Worm (Caenorhabditis elegans) whole organism, late embryonic: ENCODE results near the gene F36F12.7.
A peak's percentile ranks its signal among the peaks of the same experiment; 100 is the strongest.

Source experiments
- ahr-1 ChIP-seq: sonication (generic microtip); optimal IDR thresholded peaks from 2 replicates; lab custom pipeline; 2016; ENCODE audit warnings: missing genetic modification characterization, missing compliant biosample characterization
- ama-1 ChIP-seq: fragments of 150-350 bp; optimal IDR thresholded peaks from 2 replicates; lab custom pipeline; 2014
- ceh-19 ChIP-seq: fragments of 200-800 bp; sonication (Bioruptor generic); optimal IDR thresholded peaks from 2 replicates; lab custom pipeline; 2018; ENCODE audit warnings: mild to moderate bottlenecking, missing genetic modification characterization, missing compliant biosample characterization
- ceh-48 ChIP-seq: sonication (generic microtip); optimal IDR thresholded peaks from 2 replicates; lab custom pipeline; 2016; ENCODE audit warnings: missing genetic modification characterization, inconsistent platforms, missing compliant biosample characterization
- dmd-4 ChIP-seq: sonication (generic microtip); optimal IDR thresholded peaks from 2 replicates; lab custom pipeline; 2016; ENCODE audit warnings: borderline replicate concordance, missing genetic modification characterization, missing compliant biosample characterization
- ets-4 ChIP-seq: sonication (generic microtip); optimal IDR thresholded peaks from 2 replicates; lab custom pipeline; 2016; ENCODE audit warnings: missing genetic modification characterization, missing compliant biosample characterization
- hlh-13 ChIP-seq: fragments of 200-800 bp; sonication (Bioruptor generic); optimal IDR thresholded peaks from 2 replicates; lab custom pipeline; 2018; ENCODE audit warnings: mild to moderate bottlenecking, missing genetic modification characterization, missing compliant biosample characterization
- nhr-11 ChIP-seq: fragments of 150-350 bp; optimal IDR thresholded peaks from 2 replicates; lab custom pipeline; 2014; ENCODE audit warnings: missing biosample characterization, missing genetic modification characterization
- nhr-232 ChIP-seq: sonication (generic microtip); optimal IDR thresholded peaks from 2 replicates; lab custom pipeline; 2016; ENCODE audit warnings: missing genetic modification characterization, missing compliant biosample characterization
- pag-3 ChIP-seq: sonication (generic microtip); optimal IDR thresholded peaks from 2 replicates; lab custom pipeline; 2016; ENCODE audit warnings: missing compliant biosample characterization, missing genetic modification characterization, borderline replicate concordance
- unc-86 ChIP-seq: sonication (generic microtip); optimal IDR thresholded peaks from 2 replicates; lab custom pipeline; 2016; ENCODE audit warnings: missing genetic modification characterization, missing compliant biosample characterization

- TF ChIP-seq ceh-48 (tag; lab: Kevin White, UChicago), result no peak
- no peak for TF ChIP-seq nhr-11 (tag; lab: Kevin White, UChicago)
- TF ChIP-seq unc-86 (tag; lab: Kevin White, UChicago), result no peak
- peak; percentile 71 for TF ChIP-seq ets-4 (tag; lab: Kevin White, UChicago)
- TF ChIP-seq ama-1 (lab: Kevin White, UChicago), result no peak
- no peak for TF ChIP-seq ceh-19 (GFP tag; lab: Kevin White, UChicago)
- no peak for TF ChIP-seq ahr-1 (tag; lab: Kevin White, UChicago)
- no peak for TF ChIP-seq nhr-232 (tag; lab: Kevin White, UChicago)
- TF ChIP-seq dmd-4, result no peak
- no peak for TF ChIP-seq hlh-13 (GFP tag; lab: Kevin White, UChicago)
- no peak for TF ChIP-seq pag-3 (tag; lab: Kevin White, UChicago)
These were observed 28.0 kb downstream of the F36F12.7 start, which contains the start of gene ldp-1 for ce11 chrV:2126996-2127585.
